Worm (Caenorhabditis elegans) whole organism, L3 larva: ENCODE data around the gene C25D7.16.
"Not testable (repeated sequence)": the region's sequence is repeated elsewhere in the genome, so short reads cannot be mapped to it uniquely, and the experiment has no call there.

Source experiments
- R02D3.7 ChIP-seq: fragments of 150-350 bp; optimal IDR thresholded peaks from 2 replicates; lab custom pipeline; 2014; ENCODE audit warnings: missing biosample characterization, missing genetic modification characterization
- ZK546.5 ChIP-seq: sonication (generic microtip); optimal IDR thresholded peaks from 2 replicates; lab custom pipeline; 2017; ENCODE audit warnings: missing biosample characterization, missing genetic modification characterization
- aly-2 ChIP-seq: fragments of 150-350 bp; optimal IDR thresholded peaks from 2 replicates; lab custom pipeline; 2014; ENCODE audit warnings: missing biosample characterization, missing genetic modification characterization
- ama-1 ChIP-seq: fragments of 150-350 bp; optimal IDR thresholded peaks from 2 replicates; lab custom pipeline; 2018
- ceh-28 ChIP-seq: fragments of 150-350 bp; optimal IDR thresholded peaks from 2 replicates; lab custom pipeline; 2014; ENCODE audit warnings: missing biosample characterization, missing genetic modification reagents, missing genetic modification characterization
- egl-27 ChIP-seq: sonication (generic microtip); optimal IDR thresholded peaks from 4 replicates; lab custom pipeline; 2017; ENCODE audit warnings: missing biosample characterization, missing genetic modification reagents, missing genetic modification characterization
- elt-1 ChIP-seq: fragments of 150-350 bp; optimal IDR thresholded peaks from 2 replicates; lab custom pipeline; 2014; ENCODE audit warnings: missing biosample characterization, missing genetic modification characterization
- elt-2 ChIP-seq: sonication (generic microtip); optimal IDR thresholded peaks from 2 replicates; lab custom pipeline; 2016; ENCODE audit warnings: missing genetic modification reagents, mild to moderate bottlenecking, missing genetic modification characterization, missing compliant biosample characterization
- elt-3 ChIP-seq, 3 experiments: fragments of 150-350 bp in 1 of 3; sonication (generic microtip) in 2 of 3; optimal IDR thresholded peaks; 2 replicates in 2 of 3; 4 replicates in 1 of 3; lab custom pipeline; 2014 to 2017; ENCODE audit warnings: missing biosample characterization in 3 of 3, missing genetic modification characterization in 3 of 3
- eor-1 ChIP-seq, 2 experiments: fragments of 150-350 bp; optimal IDR thresholded peaks; 2 replicates each; lab custom pipeline; 2014 to 2018; ENCODE audit warnings: missing biosample characterization in 2 of 2, missing genetic modification characterization in 2 of 2
- fkh-2 ChIP-seq: fragments of 150-350 bp; optimal IDR thresholded peaks from 2 replicates; lab custom pipeline; 2014; ENCODE audit warnings: missing biosample characterization, missing genetic modification reagents, missing genetic modification characterization
- fos-1 ChIP-seq: fragments of 150-350 bp; optimal IDR thresholded peaks from 2 replicates; lab custom pipeline; 2014; ENCODE audit warnings: missing biosample characterization, missing genetic modification characterization
- lin-39 ChIP-seq: fragments of 150-350 bp; optimal IDR thresholded peaks from 2 replicates; lab custom pipeline; 2018; ENCODE audit warnings: missing biosample characterization, missing genetic modification reagents, missing genetic modification characterization
- lsy-12 ChIP-seq: sonication (generic microtip); optimal IDR thresholded peaks from 2 replicates; lab custom pipeline; 2016; ENCODE audit warnings: mild to moderate bottlenecking, missing genetic modification characterization, missing compliant biosample characterization
- mml-1 ChIP-seq: fragments of 150-350 bp; sonication (generic microtip); optimal IDR thresholded peaks from 3 replicates; lab custom pipeline; 2014; ENCODE audit warnings: missing biosample characterization, missing genetic modification characterization
- nhr-11 ChIP-seq: fragments of 150-350 bp; optimal IDR thresholded peaks from 2 replicates; lab custom pipeline; 2014; ENCODE audit warnings: missing biosample characterization, missing genetic modification characterization
- nhr-237 ChIP-seq: fragments of 150-350 bp; optimal IDR thresholded peaks from 2 replicates; lab custom pipeline; 2014; ENCODE audit warnings: missing biosample characterization, missing genetic modification characterization
- nhr-43 ChIP-seq: sonication (generic microtip); optimal IDR thresholded peaks from 2 replicates; lab custom pipeline; 2016; ENCODE audit warnings: mild to moderate bottlenecking, missing genetic modification characterization, missing compliant biosample characterization; ENCODE audit not compliant: poor library complexity, severe bottlenecking
- nhr-67 ChIP-seq: fragments of 150-350 bp; optimal IDR thresholded peaks from 2 replicates; lab custom pipeline; 2014; ENCODE audit warnings: missing biosample characterization, missing genetic modification characterization
- nhr-76 ChIP-seq: fragments of 150-350 bp; sonication (generic microtip); optimal IDR thresholded peaks from 5 replicates; lab custom pipeline; 2014; ENCODE audit warnings: missing biosample characterization, missing genetic modification characterization
- pha-4 ChIP-seq: fragments of 150-350 bp; optimal IDR thresholded peaks from 2 replicates; lab custom pipeline; 2014; ENCODE audit warnings: missing biosample characterization, missing genetic modification reagents, missing genetic modification characterization
- pqm-1 ChIP-seq: fragments of 150-350 bp; optimal IDR thresholded peaks from 2 replicates; lab custom pipeline; 2017; ENCODE audit warnings: missing biosample characterization, missing genetic modification characterization, inconsistent platforms
- sea-2 ChIP-seq: fragments of 150-350 bp; sonication (generic microtip); optimal IDR thresholded peaks from 4 replicates; lab custom pipeline; 2014; ENCODE audit warnings: missing biosample characterization, missing genetic modification reagents, missing genetic modification characterization
- skn-1 ChIP-seq: fragments of 150-350 bp; optimal IDR thresholded peaks from 2 replicates; lab custom pipeline; 2014; ENCODE audit warnings: missing biosample characterization, missing genetic modification characterization
- snpc-4 ChIP-seq: fragments of 150-350 bp; optimal IDR thresholded peaks from 2 replicates; lab custom pipeline; 2014; ENCODE audit warnings: missing biosample characterization, missing genetic modification characterization
- unc-39 ChIP-seq: sonication (generic microtip); optimal IDR thresholded peaks from 4 replicates; lab custom pipeline; 2017; ENCODE audit warnings: missing biosample characterization, missing genetic modification characterization
- zag-1 ChIP-seq: fragments of 150-350 bp; optimal IDR thresholded peaks from 2 replicates; lab custom pipeline; 2014; ENCODE audit warnings: missing biosample characterization, missing genetic modification characterization
- ztf-4 ChIP-seq: fragments of 150-350 bp; optimal IDR thresholded peaks from 2 replicates; lab custom pipeline; 2014; ENCODE audit warnings: missing biosample characterization, missing genetic modification characterization

Gene C25D7.16

ce11 chrV:15094749-15095148 is 38.8 kb downstream of the C25D7.16 start, which contains the start of gene srx-78:
srx-78 (plus strand) TSS chrV:15095049.
- TF ChIP-seq skn-1 (no peak), fos-1 (tag; lab: Kevin White, UChicago) (no peak), nhr-43 (tag; lab: Kevin White, UChicago) (no peak), eor-1 (tag; optimal IDR thresholded peaks at IDR 0.05; lab: Kevin White, UChicago) (no peak), lsy-12 (no peak), snpc-4 (no peak), R02D3.7 (tag; lab: Kevin White, UChicago) (no peak), nhr-11 (tag; lab: Kevin White, UChicago) (no peak), ama-1 (lab: Kevin White, UChicago) (no peak), ztf-4 (tag; lab: Kevin White, UChicago) (no peak)

- TF ChIP-seq elt-2 (tag; lab: Kevin White, UChicago) (no peak), nhr-43 (tag; lab: Kevin White, UChicago) (no peak), ceh-28 (tag; lab: Kevin White, UChicago) (no peak), pqm-1 (tag; lab: Kevin White, UChicago) (no peak), egl-27 (no peak), fkh-2 (tag; lab: Kevin White, UChicago) (no peak), pha-4 (tag; lab: Kevin White, UChicago) (no peak), unc-39 (tag; lab: Kevin White, UChicago) (no peak), elt-1 (no peak), nhr-67 (no peak), skn-1 (no peak), lin-39 (no peak), aly-2 (no peak), elt-3 (tag; optimal IDR thresholded peaks at IDR 0.05; lab: Kevin White, UChicago) (no peak), mml-1 (no peak), zag-1 (tag; lab: Kevin White, UChicago) (no peak), ZK546.5 (tag; lab: Kevin White, UChicago) (no peak), nhr-76 (tag; lab: Kevin White, UChicago) (no peak), fos-1 (tag; lab: Kevin White, UChicago) (no peak)
Observed at ce11 chrV:15099447-15099846, 43.5 kb downstream of the C25D7.16 start, which contains the start of gene C01G10.1. C01G10.1 (plus strand) TSS chrV:15099747.

- TF ChIP-seq ceh-28 (tag; lab: Kevin White, UChicago); sea-2; nhr-237 (tag; lab: Kevin White, UChicago): not testable (repeated sequence)
Observed at ce11 chrV:15105893-15106598, 50.1 kb downstream of the C25D7.16 start, which contains the start of gene C01G10.14. C01G10.14 (minus strand) TSS chrV:15105943.
